Worm (Caenorhabditis elegans) whole organism, young adult: ENCODE data around the gene F14H3.5.

Experiments
- F39B2.1 ChIP-seq: fragments of 200-800 bp; sonication (Bioruptor generic); IDR thresholded peaks from 2 replicates; pipeline ENCODE4 v1.3.6; 2022; ENCODE audit warnings: missing genetic modification reagents, missing genetic modification characterization, missing compliant biosample characterization
- K11D2.4 ChIP-seq: fragments of 200-800 bp; sonication (Bioruptor generic); IDR thresholded peaks from 2 replicates; pipeline ENCODE4 v1.3.6; 2022; ENCODE audit warnings: missing genetic modification reagents, missing genetic modification characterization, missing compliant biosample characterization
- K12H6.12 ChIP-seq: fragments of 200-800 bp; sonication (Bioruptor generic); optimal IDR thresholded peaks from 2 replicates; lab custom pipeline; 2018; ENCODE audit warnings: mild to moderate bottlenecking, missing genetic modification characterization, missing compliant biosample characterization
- Y95B8A.8 ChIP-seq: fragments of 200-800 bp; sonication (Bioruptor generic); IDR thresholded peaks from 2 replicates; pipeline ENCODE4 v1.3.6; 2022; ENCODE audit warnings: missing genetic modification reagents, missing genetic modification characterization, missing compliant biosample characterization
- ama-1 ChIP-seq, 3 experiments: fragments of 150-350 bp in 1 of 3; sonication (generic microtip) in 2 of 3; optimal IDR thresholded peaks; 2 replicates each; lab custom pipeline; 2014 to 2018; ENCODE audit warnings: missing biosample characterization in 2 of 3, missing genetic modification characterization in 2 of 3, missing genetic modification reagents in 2 of 3
- attf-5 ChIP-seq: fragments of 200-800 bp; sonication (Bioruptor generic); optimal IDR thresholded peaks from 2 replicates; lab custom pipeline; 2018; ENCODE audit warnings: mild to moderate bottlenecking, missing genetic modification characterization, missing compliant biosample characterization
- dpl-1 ChIP-seq: fragments of 150-350 bp; optimal IDR thresholded peaks from 2 replicates; lab custom pipeline; 2014; ENCODE audit warnings: missing biosample characterization, missing genetic modification reagents, missing genetic modification characterization
- him-1 ChIP-seq: sonication (generic microtip); optimal IDR thresholded peaks from 2 replicates; lab custom pipeline; 2016; ENCODE audit warnings: missing genotype, missing genetic modification reagents, missing genetic modification characterization, missing compliant biosample characterization
- hmg-20 ChIP-seq: fragments of 200-800 bp; sonication (Bioruptor generic); IDR thresholded peaks from 2 replicates; pipeline ENCODE4 v1.3.6; 2022; ENCODE audit warnings: missing genetic modification reagents, missing genetic modification characterization, missing compliant biosample characterization
- pbrm-1 ChIP-seq: fragments of 200-800 bp; sonication (Bioruptor generic); IDR thresholded peaks from 2 replicates; pipeline ENCODE4 v1.3.6; 2022; ENCODE audit warnings: missing genetic modification reagents, missing genetic modification characterization, missing compliant biosample characterization
- snpc-4 ChIP-seq, 5 experiments: fragments of 150-350 bp in 1 of 5; sonication (generic microtip) in 4 of 5; optimal IDR thresholded peaks; 2 replicates each; lab custom pipeline; 2014 to 2018; ENCODE audit warnings: missing genetic modification characterization in 5 of 5, missing biosample characterization in 3 of 5, antibody characterized with exemption in 2 of 5, mild to moderate bottlenecking in 2 of 5, missing compliant biosample characterization in 2 of 5, missing genotype in 2 of 5, moderate library complexity in 2 of 5, missing genetic modification reagents in 1 of 5
- somi-1 ChIP-seq: fragments of 200-800 bp; sonication (Bioruptor generic); optimal IDR thresholded peaks from 2 replicates; lab custom pipeline; 2018; ENCODE audit warnings: mild to moderate bottlenecking, missing genetic modification characterization, missing compliant biosample characterization
- ztf-28 ChIP-seq: fragments of 200-800 bp; sonication (Bioruptor generic); IDR thresholded peaks from 2 replicates; pipeline ENCODE4 v1.3.6; 2022; ENCODE audit warnings: missing genetic modification reagents, missing genetic modification characterization, missing compliant biosample characterization
- ztf-6 ChIP-seq: fragments of 200-800 bp; sonication (Bioruptor generic); IDR thresholded peaks from 2 replicates; pipeline ENCODE4 v1.3.6; 2022; ENCODE audit warnings: missing genetic modification reagents, missing genetic modification characterization, missing compliant biosample characterization

DNA sequence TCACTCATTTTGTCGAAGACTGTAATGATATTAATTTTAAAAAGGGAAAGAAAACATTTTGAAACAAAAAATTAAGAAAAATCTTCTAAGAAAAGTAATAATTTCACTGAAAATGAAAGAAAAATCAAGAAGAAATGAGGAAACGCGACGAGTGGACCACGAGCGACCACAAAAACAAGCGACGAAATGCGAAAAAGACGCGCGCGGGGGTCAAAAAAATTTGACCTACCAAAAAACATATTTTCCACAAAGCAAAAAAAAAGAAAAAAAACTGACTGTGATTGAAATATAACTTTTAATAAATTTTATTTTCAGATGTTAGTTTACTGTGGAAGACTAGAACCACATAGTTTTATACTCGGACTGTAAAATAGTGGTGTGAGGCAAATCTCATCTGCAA lies 2.0 kb upstream of the F14H3.5 start, which contains the start of gene F14H3.6:
- TF ChIP-seq attf-5 (GFP tag; lab: Kevin White, UChicago), result no peak
- TF ChIP-seq Y95B8A.8 (GFP tag; lab: Robert Waterston, UW), result no peak
- TF ChIP-seq ztf-28 (GFP tag; lab: Robert Waterston, UW), result no peak
- no peak for TF ChIP-seq ama-1 (optimal IDR thresholded peaks at IDR 0.05; lab: Kevin White, UChicago)
- no peak for TF ChIP-seq ama-1 (GFP tag; optimal IDR thresholded peaks at IDR 0.05; lab: Kevin White, UChicago)
- no peak for TF ChIP-seq hmg-20 (GFP tag; lab: Robert Waterston, UW)
- TF ChIP-seq pbrm-1, result no peak
- no peak for TF ChIP-seq snpc-4 (GFP tag; optimal IDR thresholded peaks at IDR 0.05; lab: Kevin White, UChicago)
- no peak for TF ChIP-seq snpc-4 (tag; optimal IDR thresholded peaks at IDR 0.05; lab: Kevin White, UChicago)
- TF ChIP-seq dpl-1 (GFP tag; lab: Kevin White, UChicago), result peak; percentile 69
- no peak for TF ChIP-seq K11D2.4 (GFP tag; lab: Robert Waterston, UW)
- TF ChIP-seq him-1 (tag; lab: Kevin White, UChicago), result no peak
- TF ChIP-seq K12H6.12 (tag; lab: Kevin White, UChicago), result no peak
- no peak for TF ChIP-seq F39B2.1 (GFP tag; lab: Robert Waterston, UW)
- TF ChIP-seq somi-1 (GFP tag; lab: Kevin White, UChicago), result no peak
- TF ChIP-seq ztf-6, result no peak
